Worm (Caenorhabditis elegans) whole organism, late embryonic: ENCODE measurements around the gene srd-16.

Source experiments
- C38D4.7 ChIP-seq: fragments of 200-800 bp; sonication (Bioruptor generic); optimal IDR thresholded peaks from 2 replicates; lab custom pipeline; 2018; ENCODE audit warnings: mild to moderate bottlenecking, missing genetic modification characterization, moderate library complexity, missing compliant biosample characterization
- F13H6.1 ChIP-seq: sonication (generic microtip); optimal IDR thresholded peaks from 2 replicates; lab custom pipeline; 2016; ENCODE audit warnings: missing genetic modification characterization, missing compliant biosample characterization
- K02D7.2 ChIP-seq: sonication (generic microtip); optimal IDR thresholded peaks from 2 replicates; lab custom pipeline; 2017; ENCODE audit warnings: mild to moderate bottlenecking, missing genetic modification characterization, missing compliant biosample characterization
- K09A11.1 ChIP-seq: sonication (generic microtip); optimal IDR thresholded peaks from 2 replicates; lab custom pipeline; 2017; ENCODE audit warnings: antibody characterized with exemption, mild to moderate bottlenecking, missing genetic modification characterization, missing compliant biosample characterization; ENCODE audit not compliant: insufficient read depth
- T23F11.4 ChIP-seq: fragments of 200-800 bp; sonication (Bioruptor generic); optimal IDR thresholded peaks from 2 replicates; lab custom pipeline; 2018; ENCODE audit warnings: mild to moderate bottlenecking, missing genetic modification characterization, missing compliant biosample characterization
- ahr-1 ChIP-seq: sonication (generic microtip); optimal IDR thresholded peaks from 2 replicates; lab custom pipeline; 2016; ENCODE audit warnings: missing genetic modification characterization, missing compliant biosample characterization
- ceh-18 ChIP-seq: sonication (generic microtip); optimal IDR thresholded peaks from 2 replicates; lab custom pipeline; 2016; ENCODE audit warnings: missing genetic modification characterization, missing compliant biosample characterization
- ceh-19 ChIP-seq: fragments of 200-800 bp; sonication (Bioruptor generic); optimal IDR thresholded peaks from 2 replicates; lab custom pipeline; 2018; ENCODE audit warnings: mild to moderate bottlenecking, missing genetic modification characterization, missing compliant biosample characterization
- ceh-22 ChIP-seq: sonication (generic microtip); optimal IDR thresholded peaks from 2 replicates; lab custom pipeline; 2017; ENCODE audit warnings: missing biosample characterization, missing genetic modification characterization
- ceh-24 ChIP-seq: sonication (generic microtip); optimal IDR thresholded peaks from 2 replicates; lab custom pipeline; 2016; ENCODE audit warnings: mild to moderate bottlenecking, missing genetic modification characterization, missing compliant biosample characterization
- ceh-31 ChIP-seq: sonication (generic microtip); optimal IDR thresholded peaks from 2 replicates; lab custom pipeline; 2016; ENCODE audit warnings: missing genetic modification characterization, missing compliant biosample characterization
- che-1 ChIP-seq: sonication (generic microtip); optimal IDR thresholded peaks from 2 replicates; lab custom pipeline; 2016; ENCODE audit warnings: mild to moderate bottlenecking, missing genetic modification characterization, missing compliant biosample characterization
- elt-4 ChIP-seq: sonication (generic microtip); optimal IDR thresholded peaks from 2 replicates; lab custom pipeline; 2016; ENCODE audit warnings: missing genetic modification characterization, missing compliant biosample characterization
- eyg-1 ChIP-seq: sonication (generic microtip); optimal IDR thresholded peaks from 2 replicates; lab custom pipeline; 2016; ENCODE audit warnings: missing genotype, missing genetic modification characterization, missing compliant biosample characterization
- fax-1 ChIP-seq: sonication (generic microtip); optimal IDR thresholded peaks from 2 replicates; lab custom pipeline; 2016; ENCODE audit warnings: missing genotype, missing genetic modification characterization, missing compliant biosample characterization
- fkh-6 ChIP-seq: sonication (generic microtip); optimal IDR thresholded peaks from 2 replicates; lab custom pipeline; 2016; ENCODE audit warnings: missing genetic modification characterization, missing compliant biosample characterization
- gmeb-2 ChIP-seq: sonication (generic microtip); optimal IDR thresholded peaks from 2 replicates; lab custom pipeline; 2016; ENCODE audit warnings: missing genetic modification characterization, inconsistent platforms, missing compliant biosample characterization
- hlh-13 ChIP-seq: fragments of 200-800 bp; sonication (Bioruptor generic); optimal IDR thresholded peaks from 2 replicates; lab custom pipeline; 2018; ENCODE audit warnings: mild to moderate bottlenecking, missing genetic modification characterization, missing compliant biosample characterization
- hlh-8 ChIP-seq: sonication (generic microtip); optimal IDR thresholded peaks from 2 replicates; lab custom pipeline; 2016; ENCODE audit warnings: missing genotype, missing genetic modification characterization, missing compliant biosample characterization
- lim-6 ChIP-seq: sonication (generic microtip); optimal IDR thresholded peaks from 2 replicates; lab custom pipeline; 2016; ENCODE audit warnings: missing genetic modification characterization, missing compliant biosample characterization
- lin-11 ChIP-seq: fragments of 200-800 bp; sonication (Bioruptor generic); optimal IDR thresholded peaks from 2 replicates; lab custom pipeline; 2018; ENCODE audit warnings: mild to moderate bottlenecking, missing genetic modification characterization, missing compliant biosample characterization
- madf-2 ChIP-seq: sonication (generic microtip); optimal IDR thresholded peaks from 2 replicates; lab custom pipeline; 2017; ENCODE audit warnings: missing genetic modification characterization, missing compliant biosample characterization
- mec-3 ChIP-seq: sonication (generic microtip); optimal IDR thresholded peaks from 2 replicates; lab custom pipeline; 2016; ENCODE audit warnings: borderline replicate concordance, missing genetic modification characterization, missing compliant biosample characterization
- nhr-11 ChIP-seq: fragments of 150-350 bp; optimal IDR thresholded peaks from 2 replicates; lab custom pipeline; 2014; ENCODE audit warnings: missing biosample characterization, missing genetic modification characterization
- nhr-232 ChIP-seq: sonication (generic microtip); optimal IDR thresholded peaks from 2 replicates; lab custom pipeline; 2016; ENCODE audit warnings: missing genetic modification characterization, missing compliant biosample characterization
- npax-4 ChIP-seq: sonication (generic microtip); optimal IDR thresholded peaks from 2 replicates; lab custom pipeline; 2016; ENCODE audit warnings: missing genetic modification characterization, missing compliant biosample characterization
- odd-2 ChIP-seq: sonication (generic microtip); optimal IDR thresholded peaks from 2 replicates; lab custom pipeline; 2017; ENCODE audit warnings: antibody characterized with exemption, mild to moderate bottlenecking, missing genetic modification characterization, missing compliant biosample characterization
- pat-9 ChIP-seq: fragments of 200-800 bp; sonication (Bioruptor generic); optimal IDR thresholded peaks from 2 replicates; lab custom pipeline; 2018; ENCODE audit warnings: mild to moderate bottlenecking, missing genetic modification characterization, moderate library complexity, missing compliant biosample characterization
- pha-2 ChIP-seq: sonication (generic microtip); optimal IDR thresholded peaks from 2 replicates; lab custom pipeline; 2017; ENCODE audit warnings: mild to moderate bottlenecking, missing genetic modification characterization, missing compliant biosample characterization
- pha-4 ChIP-seq: fragments of 150-350 bp; optimal IDR thresholded peaks from 2 replicates; lab custom pipeline; 2018; ENCODE audit warnings: missing biosample characterization, missing genetic modification reagents, missing genetic modification characterization
- pros-1 ChIP-seq: fragments of 150-350 bp; optimal IDR thresholded peaks from 2 replicates; lab custom pipeline; 2014; ENCODE audit warnings: missing biosample characterization, missing genetic modification reagents, missing genetic modification characterization
- ref-2 ChIP-seq: sonication (generic microtip); optimal IDR thresholded peaks from 2 replicates; lab custom pipeline; 2016; ENCODE audit warnings: missing genetic modification characterization, missing compliant biosample characterization
- rnt-1 ChIP-seq: sonication (generic microtip); optimal IDR thresholded peaks from 2 replicates; lab custom pipeline; 2016; ENCODE audit warnings: missing genetic modification characterization, missing compliant biosample characterization
- sdc-2 ChIP-seq: sonication (generic microtip); optimal IDR thresholded peaks from 2 replicates; lab custom pipeline; 2016; ENCODE audit warnings: missing genotype, missing genetic modification characterization, missing compliant biosample characterization
- sox-2 ChIP-seq: fragments of 200-800 bp; sonication (Bioruptor generic); IDR thresholded peaks from 2 replicates; pipeline ENCODE4 v1.3.6; 2022; ENCODE audit warnings: missing genetic modification reagents, missing genetic modification characterization, missing compliant biosample characterization
- syd-9 ChIP-seq: sonication (generic microtip); optimal IDR thresholded peaks from 2 replicates; lab custom pipeline; 2016; ENCODE audit warnings: mild to moderate bottlenecking, missing genetic modification characterization, moderate library complexity, missing compliant biosample characterization
- tbx-7 ChIP-seq: sonication (generic microtip); optimal IDR thresholded peaks from 2 replicates; lab custom pipeline; 2016; ENCODE audit warnings: missing genotype, missing genetic modification characterization, missing compliant biosample characterization
- unc-42 ChIP-seq: sonication (generic microtip); optimal IDR thresholded peaks from 2 replicates; lab custom pipeline; 2016; ENCODE audit warnings: missing genotype, missing genetic modification characterization, missing compliant biosample characterization
- unc-86 ChIP-seq: sonication (generic microtip); optimal IDR thresholded peaks from 2 replicates; lab custom pipeline; 2016; ENCODE audit warnings: missing genetic modification characterization, missing compliant biosample characterization
- zip-5 ChIP-seq: sonication (generic microtip); optimal IDR thresholded peaks from 2 replicates; lab custom pipeline; 2016; ENCODE audit warnings: missing genetic modification characterization, missing compliant biosample characterization

Gene srd-16

DNA sequence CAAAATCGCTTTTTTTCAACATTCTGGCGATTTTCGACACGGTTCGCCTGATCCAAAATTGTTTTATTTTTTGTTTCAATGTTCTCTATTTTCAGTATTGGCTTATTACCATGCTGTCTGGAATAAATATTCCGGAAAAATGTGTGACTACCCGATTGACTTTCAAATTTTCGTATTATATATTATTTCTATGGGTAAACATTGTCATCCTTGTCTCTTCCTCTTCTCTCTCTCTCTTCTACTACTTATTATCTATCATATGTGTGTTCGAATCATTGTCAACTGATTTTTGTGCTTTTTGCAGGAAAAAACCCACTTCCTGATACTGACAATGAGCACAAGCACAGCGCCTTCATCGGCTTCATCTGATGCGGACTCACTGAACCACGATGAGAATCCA, 6.8 kb downstream of the srd-16 start, which contains the start of gene C04E6.7:
Gene C04E6.7, plus strand, starts transcription at position 301 of the 400 bp plus-strand sequence.
- TF ChIP-seq ref-2 (tag; lab: Kevin White, UChicago) (no peak), hlh-13 (GFP tag; lab: Kevin White, UChicago) (no peak), T23F11.4 (GFP tag; lab: Kevin White, UChicago) (no peak), F13H6.1 (tag; lab: Kevin White, UChicago) (no peak), K09A11.1 (tag; lab: Kevin White, UChicago) (no peak), elt-4 (no peak), gmeb-2 (tag; lab: Kevin White, UChicago) (no peak), npax-4 (tag; lab: Kevin White, UChicago) (no peak), ahr-1 (tag; lab: Kevin White, UChicago) (no peak), tbx-7 (tag; lab: Kevin White, UChicago) (no peak), mec-3 (tag; lab: Kevin White, UChicago) (no peak), C38D4.7 (no peak), unc-42 (tag; lab: Kevin White, UChicago) (no peak), ceh-22 (tag; lab: Kevin White, UChicago) (no peak), nhr-11 (tag; lab: Kevin White, UChicago) (no peak), ceh-31 (tag; lab: Kevin White, UChicago) (no peak), pat-9 (tag; lab: Kevin White, UChicago) (no peak)

ce11 chrV:5891204-5891603, 8.6 kb downstream of the srd-16 start:
- TF ChIP-seq elt-4 (no peak), K09A11.1 (tag; lab: Kevin White, UChicago) (no peak), nhr-11 (tag; lab: Kevin White, UChicago) (no peak), pha-4 (tag; lab: Kevin White, UChicago) (no peak), hlh-13 (GFP tag; lab: Kevin White, UChicago) (no peak), syd-9 (tag; lab: Kevin White, UChicago) (no peak), eyg-1 (tag; lab: Kevin White, UChicago) (no peak), C38D4.7 (no peak), ceh-18 (no peak), fax-1 (no peak), ahr-1 (tag; lab: Kevin White, UChicago) (no peak), odd-2 (tag; lab: Kevin White, UChicago) (no peak), zip-5 (tag; lab: Kevin White, UChicago) (no peak), pros-1 (no peak), nhr-232 (no peak), pha-2 (tag; lab: Kevin White, UChicago) (no peak), K02D7.2 (tag; lab: Kevin White, UChicago) (no peak), unc-86 (tag; lab: Kevin White, UChicago) (no peak), lim-6 (tag; lab: Kevin White, UChicago) (no peak), fkh-6 (tag; lab: Kevin White, UChicago) (no peak)

DNA sequence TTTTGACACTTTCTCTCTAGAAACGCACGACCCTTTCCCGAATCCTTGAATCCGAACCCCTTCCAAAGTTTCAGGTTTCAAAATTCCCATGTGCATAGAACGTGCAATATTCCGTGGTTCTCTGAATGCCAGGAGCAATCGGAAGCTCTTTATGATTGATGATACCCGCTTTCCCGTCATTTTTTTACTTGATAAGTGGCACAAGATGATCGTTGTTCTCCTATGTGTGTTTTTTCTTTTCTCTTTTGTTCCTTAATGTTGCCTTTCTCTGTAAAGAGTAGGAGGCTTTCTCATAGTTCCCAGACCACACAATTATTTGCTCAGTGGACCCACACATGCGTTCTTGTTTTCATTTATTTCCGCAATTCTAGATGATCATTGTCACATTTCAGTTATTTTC, 11.0 kb downstream of the srd-16 start:
- TF ChIP-seq nhr-11 (tag; lab: Kevin White, UChicago) (no peak), zip-5 (tag; lab: Kevin White, UChicago) (no peak), hlh-8 (tag; lab: Kevin White, UChicago) (no peak), sox-2 (GFP tag; lab: Robert Waterston, UW) (no peak), syd-9 (tag; lab: Kevin White, UChicago) (no peak), C38D4.7 (no peak), ceh-24 (tag; lab: Kevin White, UChicago) (no peak), odd-2 (tag; lab: Kevin White, UChicago) (no peak)

- no peak for TF ChIP-seq ceh-31 (tag; lab: Kevin White, UChicago)
- TF ChIP-seq nhr-11 (tag; lab: Kevin White, UChicago) = no peak
- no peak for TF ChIP-seq hlh-13 (GFP tag; lab: Kevin White, UChicago)
- TF ChIP-seq che-1 (tag; lab: Kevin White, UChicago) = no peak
- no peak for TF ChIP-seq nhr-232
- no peak for TF ChIP-seq hlh-8 (tag; lab: Kevin White, UChicago)
- no peak for TF ChIP-seq sdc-2 (tag; lab: Kevin White, UChicago)
- no peak for TF ChIP-seq pros-1
- TF ChIP-seq eyg-1 (tag; lab: Kevin White, UChicago) = no peak
- no peak for TF ChIP-seq madf-2 (tag; lab: Kevin White, UChicago)
- no peak for TF ChIP-seq fkh-6 (tag; lab: Kevin White, UChicago)
- no peak for TF ChIP-seq C38D4.7
- no peak for TF ChIP-seq ceh-18
- no peak for TF ChIP-seq lin-11 (tag; lab: Kevin White, UChicago)
- no peak for TF ChIP-seq rnt-1
- TF ChIP-seq ahr-1 (tag; lab: Kevin White, UChicago) = no peak
- no peak for TF ChIP-seq ceh-19
- TF ChIP-seq ceh-22 (tag; lab: Kevin White, UChicago) = no peak
Measured at ce11 chrV:5883735-5884134, 16.1 kb downstream of the srd-16 start, which contains the start of gene C04E6.8. Gene C04E6.8 (minus strand): TSS chrV:5883835.
